Fruit fly (Drosophila melanogaster): Measurements from ENCODE around the gene meru.

The meru gene

DNA sequence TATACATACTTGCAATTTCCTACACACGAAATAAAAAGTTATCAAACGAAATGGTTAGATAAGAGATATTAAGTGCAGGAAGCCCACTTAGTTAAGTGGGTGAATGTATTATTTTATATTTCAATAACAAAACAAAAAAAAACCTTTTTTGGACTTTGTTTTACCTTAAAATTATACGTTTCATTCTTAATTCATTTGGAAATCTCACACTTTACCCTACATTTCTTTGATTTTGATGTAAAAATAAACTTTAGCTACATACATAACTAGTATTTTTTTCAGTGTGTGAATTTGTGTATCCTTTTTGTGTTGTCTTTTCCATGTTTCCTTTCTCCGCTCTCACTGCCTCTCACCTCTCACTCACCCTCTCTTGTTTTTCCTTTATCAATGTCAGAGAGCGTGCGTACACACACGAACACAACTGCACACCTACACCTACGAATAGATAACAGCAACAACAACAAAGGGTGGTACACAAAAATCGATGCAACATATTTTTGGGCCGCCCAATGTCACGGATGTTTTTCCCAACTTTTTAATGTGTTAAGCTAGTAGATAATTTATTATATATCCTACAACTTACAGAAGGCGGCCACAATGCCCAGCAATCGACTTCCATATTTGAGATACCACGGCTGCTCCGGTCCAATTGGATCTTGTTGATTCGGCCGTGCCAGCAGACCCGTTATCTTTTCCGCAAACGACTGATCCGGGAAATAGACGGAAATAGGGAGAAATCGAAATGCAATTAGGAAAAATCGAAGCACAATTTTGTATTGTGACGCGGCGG is 28.3 kb downstream of the meru start (continued):
- TF ChIP-seq schlank (tag; optimal IDR thresholded peaks at IDR 0.05) (no peak), slou (GFP tag; optimal IDR thresholded peaks at IDR 0.05) (peak; percentile 44), Elba2 (GFP tag; optimal IDR thresholded peaks at IDR 0.05) (no peak), CG32767 (GFP tag; IDR thresholded peaks at IDR 0.05) (0 out of 2 replicates have a peak, but pooled peaks have one; percentile 63), CG1602 (GFP tag; optimal IDR thresholded peaks at IDR 0.05) (peak; percentile 60), Meics (GFP tag; optimal IDR thresholded peaks at IDR 0.05) (peak; percentile 80), CG34422 (GFP tag; IDR thresholded peaks at IDR 0.05) (peak; percentile 39; the same call in 1 of the 3 replicates), Doc3 (GFP tag; IDR thresholded peaks at IDR 0.05; ENCODE audit: partially characterized antibody) (no peak), sima (GFP tag; optimal IDR thresholded peaks at IDR 0.05) (no peak), CG8478 (optimal IDR thresholded peaks at IDR 0.05) (no peak), PHDP (tag; optimal IDR thresholded peaks at IDR 0.05) (peak; percentile 81), CG9437 (GFP tag; optimal IDR thresholded peaks at IDR 0.05) (peak; percentile 57), zfh1 (GFP tag; IDR thresholded peaks at IDR 0.05) (0 out of 3 replicates have a peak, but pooled peaks have one; percentile 39), yki (optimal IDR thresholded peaks at IDR 0.05) (peak; percentile 70), cato (GFP tag; optimal IDR thresholded peaks at IDR 0.05; ENCODE audit: borderline replicate concordance) (peak; percentile 45), CG18619 (GFP tag; optimal IDR thresholded peaks at IDR 0.05) (peak; percentile 74), Dip3 (GFP tag; optimal IDR thresholded peaks at IDR 0.05) (peak; percentile 21), gsb-n (tag; optimal IDR thresholded peaks at IDR 0.05) (peak; percentile 74), zfh2 (GFP tag; optimal IDR thresholded peaks at IDR 0.05) (no peak), bcd (GFP tag; optimal IDR thresholded peaks at IDR 0.05) (peak; percentile 73), tx (GFP tag; optimal IDR thresholded peaks at IDR 0.05) (peak; percentile 51), CG6791 (GFP tag; IDR thresholded peaks at IDR 0.05; ENCODE audit: partially characterized antibody) (no peak), pnt (GFP tag; optimal IDR thresholded peaks at IDR 0.05) (peak; percentile 2), HmgZ (tag; optimal IDR thresholded peaks at IDR 0.05) (peak; percentile 39), CG9817 (tag; optimal IDR thresholded peaks at IDR 0.05) (peak; percentile 46), CG10147 (GFP tag; optimal IDR thresholded peaks at IDR 0.05) (peak; percentile 68), Usf (GFP tag; optimal IDR thresholded peaks at IDR 0.05) (peak; percentile 33), nerfin-1 (tag; optimal IDR thresholded peaks at IDR 0.05) (peak; percentile 67), CG32772 (GFP tag; IDR thresholded peaks at IDR 0.05) (no peak), dmrt11E (tag; optimal IDR thresholded peaks at IDR 0.05) (peak; percentile 75), BtbVII (GFP tag; optimal IDR thresholded peaks at IDR 0.05) (peak; percentile 73), row (GFP tag; IDR thresholded peaks at IDR 0.05) (peak; percentile 80), twi (tag; optimal IDR thresholded peaks at IDR 0.05) (peak; percentile 8), CG33213 (GFP tag; optimal IDR thresholded peaks at IDR 0.05) (no peak), Aef1 (GFP tag; IDR thresholded peaks at IDR 0.05) (peak; percentile 46), MESR4 (GFP tag; optimal IDR thresholded peaks at IDR 0.05) (no peak), CG12391 (tag; optimal IDR thresholded peaks at IDR 0.05) (peak; percentile 84), CG2889 (GFP tag; IDR thresholded peaks at IDR 0.05) (no peak), jing (GFP tag; optimal IDR thresholded peaks at IDR 0.05) (peak; percentile 16), CG13775 (GFP tag; optimal IDR thresholded peaks at IDR 0.05) (peak; percentile 71), crp (GFP tag; optimal IDR thresholded peaks at IDR 0.05) (peak in 1 of 2 experiments; percentile 11), E2f1 (GFP tag; IDR thresholded peaks at IDR 0.05) (peak; percentile 56; the same call in 1 of the 2 replicates), CG11398 (GFP tag; optimal IDR thresholded peaks at IDR 0.05) (peak; percentile 59), dmrt99B (tag; optimal IDR thresholded peaks at IDR 0.05) (peak; percentile 84), CG12659 (GFP tag; optimal IDR thresholded peaks at IDR 0.05) (peak; percentile 54), CG6854 (GFP tag; optimal IDR thresholded peaks at IDR 0.05) (peak; percentile 64), cwo (GFP tag; optimal IDR thresholded peaks at IDR 0.05) (peak; percentile 79), D19A (tag; optimal IDR thresholded peaks at IDR 0.05) (peak; percentile 60), CG9727 (GFP tag; optimal IDR thresholded peaks at IDR 0.05) (peak; percentile 81)

Measured in whole organism, embryonic.